Worm (Caenorhabditis elegans) whole organism, dauer: ENCODE measurements around the gene glo-1.

ENCODE experiments used
- unc-62 ChIP-seq: sonication (generic microtip); optimal IDR thresholded peaks from 2 replicates; lab custom pipeline; 2017; ENCODE audit warnings: missing biosample characterization, missing genetic modification reagents, missing genetic modification characterization

glo-1 gene

DNA sequence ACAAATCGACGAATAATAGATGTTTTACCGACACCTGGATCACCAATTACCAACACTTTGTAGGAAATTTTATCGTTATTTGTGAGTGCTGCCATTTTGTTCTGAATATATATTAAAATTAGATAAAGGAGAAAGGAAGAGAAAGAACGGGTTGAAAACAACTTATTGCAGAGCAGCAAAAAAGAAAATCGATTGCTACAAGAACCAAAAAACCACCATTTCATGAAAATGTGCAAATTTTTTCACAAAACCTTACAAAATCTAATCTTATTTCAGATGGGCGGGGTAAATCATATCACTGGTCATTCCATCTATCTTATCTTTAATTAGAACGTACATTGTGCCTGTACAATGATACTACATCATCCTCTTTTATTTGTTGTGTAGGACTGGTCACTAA lies at the start of gene glo-1:
Gene glo-1 (minus strand): TSS at position 101 of the 400 bp plus-strand sequence.
- no peak for TF ChIP-seq unc-62 (GFP tag; lab: Kevin White, UChicago)

DNA sequence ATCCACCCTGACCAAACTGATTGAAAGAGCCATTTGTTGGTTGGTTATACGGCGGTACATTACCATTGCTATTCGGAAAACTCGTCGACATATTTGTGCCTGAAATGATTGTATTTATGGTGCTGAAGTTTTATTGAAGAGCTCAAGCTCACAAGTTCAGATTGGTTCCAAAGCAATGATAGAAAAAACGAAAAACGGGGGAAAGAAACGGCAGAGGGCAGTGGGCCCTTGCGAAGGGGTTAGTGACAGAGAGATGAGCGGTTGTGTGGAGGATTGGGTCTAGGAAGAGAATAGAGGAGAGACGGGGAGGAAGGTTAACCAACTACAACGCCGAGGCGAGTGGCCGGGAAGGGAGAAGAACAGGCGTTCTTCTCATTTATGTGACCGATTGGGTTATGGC lies 49.4 kb upstream of the glo-1 start, which contains the start of gene nra-3:
Gene nra-3 (minus strand): TSS at position 101 of the 400 bp plus-strand sequence.
- no peak for TF ChIP-seq unc-62 (GFP tag; lab: Kevin White, UChicago)

DNA sequence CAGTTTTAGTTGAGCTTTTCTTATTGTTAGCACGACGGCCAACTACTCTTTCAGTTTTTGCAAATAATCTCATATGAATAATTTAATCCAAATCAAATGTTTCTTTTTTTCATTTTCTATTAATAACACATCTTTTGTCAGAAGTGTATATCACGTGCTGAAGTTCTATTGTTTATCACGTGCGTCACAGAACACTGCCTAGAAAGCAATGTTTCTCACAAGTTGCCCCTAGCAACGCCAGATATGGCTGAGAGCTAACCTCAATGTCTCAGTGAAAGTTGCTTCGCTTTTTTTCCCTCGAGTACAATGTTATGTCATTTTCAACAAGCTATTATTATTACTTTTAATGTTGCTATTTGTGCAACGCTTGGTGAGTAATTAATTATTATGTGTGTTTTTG lies 46.0 kb upstream of the glo-1 start:
- TF ChIP-seq unc-62 (GFP tag; lab: Kevin White, UChicago), result no peak

DNA sequence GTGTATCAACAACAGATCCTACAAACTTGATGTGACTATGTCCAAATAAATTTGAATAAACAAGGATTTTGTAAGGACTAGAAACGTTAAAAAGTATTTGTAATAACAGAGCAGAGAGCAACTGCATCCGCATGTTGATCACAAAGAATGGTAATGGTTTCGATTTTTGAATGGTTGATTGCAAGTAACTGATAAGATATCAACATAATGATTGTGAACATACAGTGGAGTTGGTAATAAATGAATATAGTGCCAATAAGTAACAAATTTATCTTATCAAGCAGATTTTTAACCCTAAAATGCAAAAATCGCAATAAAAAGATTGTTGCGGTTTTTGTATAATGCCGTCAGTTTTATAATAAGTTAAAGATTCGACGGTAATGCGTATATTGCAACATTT lies 43.0 kb upstream of the glo-1 start, which contains the start of gene ugt-23:
Gene ugt-23 (minus strand): TSS at position 212 of the 400 bp plus-strand sequence.
- no peak for TF ChIP-seq unc-62 (GFP tag; lab: Kevin White, UChicago)

DNA sequence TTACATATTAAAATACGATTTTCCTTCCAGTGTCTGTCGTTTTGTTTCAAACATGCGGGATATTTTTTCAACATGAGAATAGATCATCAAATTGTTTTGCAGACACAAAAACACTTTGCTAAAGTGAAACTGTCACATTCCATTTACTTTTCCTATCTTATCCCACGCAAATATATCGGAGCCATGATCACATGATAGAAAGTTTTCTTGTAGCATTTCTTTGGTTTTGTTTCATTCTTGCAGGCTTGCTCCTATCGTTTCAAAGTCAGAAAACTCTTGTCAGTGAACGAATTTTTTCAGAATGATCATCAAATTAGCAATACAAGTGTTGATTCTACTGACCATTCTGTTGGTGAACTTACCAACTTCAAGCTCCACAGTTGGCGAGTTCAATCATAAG lies 39.2 kb upstream of the glo-1 start, which contains the start of gene C17G1.2:
Gene C17G1.2 (plus strand): TSS at position 301 of the 400 bp plus-strand sequence.
- TF ChIP-seq unc-62 (GFP tag; lab: Kevin White, UChicago), result no peak

DNA sequence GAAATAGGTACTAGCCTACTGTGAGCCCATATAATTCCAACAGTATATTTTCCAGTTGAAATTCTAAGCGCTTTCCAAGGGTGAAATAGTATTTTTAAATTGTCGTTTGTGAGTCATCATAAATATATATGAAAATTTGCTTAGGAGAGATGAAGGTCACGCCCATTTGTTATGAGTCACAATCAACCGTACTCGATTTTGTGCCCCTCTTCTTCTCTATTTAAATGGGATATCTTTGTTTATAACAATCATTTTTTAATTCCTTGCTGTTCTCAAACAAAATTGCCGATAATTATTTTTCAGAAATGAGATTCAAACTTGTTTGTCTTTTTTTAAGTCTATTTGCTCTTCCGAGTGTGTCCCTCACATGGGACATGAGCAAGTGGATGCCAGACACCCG lies 37.0 kb upstream of the glo-1 start, which contains the start of gene folr-1:
Gene folr-1 (plus strand): TSS at position 301 of the 400 bp plus-strand sequence.
- no peak for TF ChIP-seq unc-62 (GFP tag; lab: Kevin White, UChicago)

DNA sequence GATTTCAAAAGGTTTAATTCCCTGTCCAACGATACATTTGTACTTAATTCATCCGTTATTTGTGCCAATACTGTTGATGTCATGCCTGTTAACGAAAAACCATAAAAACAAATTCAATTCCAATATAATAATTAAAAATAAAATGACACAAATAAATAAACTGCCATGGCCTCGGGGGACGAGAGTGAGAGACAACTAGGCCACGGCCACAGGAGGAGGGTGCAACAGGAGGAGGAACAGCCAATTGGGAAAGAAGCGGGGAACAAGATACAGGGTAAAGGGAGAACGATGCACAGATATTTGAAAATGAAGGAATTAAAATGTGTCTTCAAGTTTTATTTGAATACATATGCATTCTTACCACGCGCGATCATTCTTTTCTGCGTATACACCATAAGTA lies 35.4 kb upstream of the glo-1 start, which contains the start of gene F21G4.6:
Gene F21G4.6 (minus strand): TSS at position 87 of the 400 bp plus-strand sequence.
- no peak for TF ChIP-seq unc-62 (GFP tag; lab: Kevin White, UChicago)

DNA sequence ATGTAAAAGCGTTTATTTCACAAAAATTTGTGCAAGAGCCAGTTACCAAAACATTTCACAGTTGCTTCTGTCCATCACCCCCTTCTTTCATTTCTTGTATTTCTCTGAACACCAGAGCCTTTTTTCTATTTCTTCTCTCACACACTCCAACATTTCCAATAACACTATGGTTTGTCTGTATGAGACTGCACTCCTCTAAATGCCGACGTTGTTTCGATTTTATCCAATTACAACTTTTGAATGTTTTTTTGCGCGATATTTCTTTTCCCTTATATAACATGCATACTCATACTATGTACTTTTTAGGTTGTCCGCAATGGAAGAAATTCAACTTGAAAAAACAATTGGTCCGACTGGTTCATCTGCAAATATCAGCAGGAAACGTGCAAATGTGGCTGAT lies 23.8 kb upstream of the glo-1 start, which contains the start of gene F21G4.5:
Gene F21G4.5 (plus strand): TSS at position 301 of the 400 bp plus-strand sequence.
- no peak for TF ChIP-seq unc-62 (GFP tag; lab: Kevin White, UChicago)

DNA sequence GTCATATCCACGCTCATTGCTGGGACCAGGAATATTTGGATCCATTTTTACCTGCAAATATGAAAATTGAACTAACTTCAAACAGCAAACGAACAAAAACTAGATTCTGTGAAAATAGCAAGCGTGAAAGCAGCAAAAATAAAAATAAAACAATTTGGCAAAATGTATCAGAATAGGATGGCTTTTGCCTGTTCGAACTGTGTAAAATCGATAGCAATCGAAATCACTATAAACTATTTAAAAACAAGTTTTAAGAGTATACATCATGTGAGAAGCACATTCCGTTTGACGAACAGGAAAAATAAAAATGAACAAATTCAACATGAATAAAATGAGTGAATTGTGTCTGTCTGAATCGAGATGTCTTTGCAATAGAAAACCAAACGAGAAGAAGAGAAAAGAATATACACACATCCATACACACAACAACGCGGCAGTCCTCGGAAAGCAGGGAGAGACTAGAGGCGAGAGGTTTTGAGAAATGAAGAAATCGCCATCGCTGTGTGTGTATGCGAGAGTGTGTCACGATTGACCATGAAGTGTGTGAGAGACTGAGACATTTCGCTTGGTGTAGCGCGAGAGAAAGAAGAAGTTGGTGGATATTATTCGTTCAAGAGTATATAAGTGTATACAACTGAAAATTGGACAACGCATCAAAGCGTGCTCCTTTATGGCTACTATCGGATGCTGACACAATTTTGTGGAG lies 17.6 kb upstream of the glo-1 start, which contains the start of gene phf-34:
Gene phf-34 (minus strand): TSS at position 51 of the 706 bp plus-strand sequence.
- no peak for TF ChIP-seq unc-62 (GFP tag; lab: Kevin White, UChicago)

DNA sequence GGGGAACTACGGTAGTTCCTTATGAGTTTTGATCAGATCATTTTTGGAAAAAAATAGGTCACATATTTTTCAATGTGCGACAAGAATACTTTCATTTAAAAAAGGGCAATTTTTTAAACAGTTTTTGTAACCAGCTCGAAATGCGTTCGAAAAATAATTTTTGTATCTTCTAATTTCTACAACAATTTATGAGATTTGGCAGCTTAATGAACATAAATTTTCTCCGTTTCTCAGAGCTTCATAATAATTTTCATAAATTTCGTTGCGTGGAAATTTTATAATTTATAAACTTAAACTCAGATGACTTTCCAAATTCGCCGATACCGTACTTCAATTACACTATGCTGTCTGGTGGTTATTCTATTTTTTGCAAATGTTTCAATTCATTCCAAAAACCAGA lies 12.8 kb upstream of the glo-1 start, which contains the start of gene F21G4.3:
Gene F21G4.3 (plus strand): TSS at position 301 of the 400 bp plus-strand sequence.
- TF ChIP-seq unc-62 (GFP tag; lab: Kevin White, UChicago), result no peak

DNA sequence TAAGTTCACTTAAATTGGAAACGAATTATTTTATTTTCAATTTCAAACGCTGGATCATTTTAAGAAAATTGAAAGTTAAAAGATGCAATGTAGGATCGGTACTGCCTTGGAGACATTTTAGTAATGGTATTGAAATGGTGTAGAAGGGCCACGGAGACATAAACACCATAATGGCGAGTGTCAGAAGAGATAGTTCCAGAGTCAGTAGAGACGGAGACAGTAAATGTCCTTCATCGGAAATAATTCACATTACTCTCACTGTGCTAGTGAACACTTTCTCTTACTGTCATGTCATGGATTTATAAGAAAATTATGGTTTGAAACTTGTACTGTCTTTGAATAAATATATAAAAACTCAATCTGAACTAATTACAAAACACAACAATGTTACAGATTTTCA lies 11.1 kb upstream of the glo-1 start:
- TF ChIP-seq unc-62 (GFP tag; lab: Kevin White, UChicago), result no peak

DNA sequence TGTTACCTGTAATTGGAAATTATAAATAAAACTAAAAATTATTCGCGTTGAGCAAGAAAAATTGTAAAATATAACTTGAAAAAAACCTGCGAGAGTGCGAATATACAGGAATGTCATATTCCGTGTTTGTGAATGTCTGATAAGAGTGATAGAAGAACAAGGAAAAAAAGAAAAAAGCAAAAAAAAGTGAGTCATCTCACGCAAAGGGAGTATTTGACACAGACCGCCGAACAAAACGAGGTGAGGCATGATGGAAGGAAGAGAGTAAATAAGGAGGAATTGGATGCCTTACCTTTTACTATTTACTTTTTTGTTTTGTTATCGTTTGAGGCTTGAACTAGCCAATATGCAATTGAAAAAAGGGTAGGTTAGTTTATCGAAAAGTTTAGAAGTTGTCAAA lies 10.3 kb upstream of the glo-1 start, which contains the start of gene F21G4.1:
Gene F21G4.1 (minus strand): TSS at position 6 of the 400 bp plus-strand sequence.
- no peak for TF ChIP-seq unc-62 (GFP tag; lab: Kevin White, UChicago)

DNA sequence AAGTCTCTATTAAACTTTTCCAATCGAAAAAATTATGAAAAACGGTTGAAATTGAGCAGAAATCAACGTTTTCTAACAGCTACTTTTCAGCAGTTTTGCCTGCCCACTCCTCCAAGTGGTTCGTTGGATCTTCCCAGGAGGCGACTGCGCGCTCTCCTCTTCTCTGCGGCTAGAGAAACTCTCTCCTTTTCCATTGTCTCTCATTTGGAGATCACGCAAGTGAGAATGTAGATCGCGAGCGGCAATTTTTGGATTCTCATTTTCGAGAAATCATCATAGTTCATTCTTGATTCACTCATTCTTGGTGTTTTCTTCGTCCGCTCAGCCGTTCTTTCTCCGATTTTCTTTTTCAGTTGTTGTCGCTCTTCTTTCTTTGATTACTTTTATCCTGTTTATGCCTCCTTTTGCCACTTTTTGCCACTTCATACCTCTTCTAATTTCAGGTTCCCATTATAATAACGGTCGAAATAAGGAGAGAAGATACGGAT lies 1.9 kb upstream of the glo-1 start, which contains the start of gene mrp-4:
Gene mrp-4 (plus strand): TSS at position 438 of the 488 bp plus-strand sequence.
- TF ChIP-seq unc-62 (GFP tag; lab: Kevin White, UChicago), result no peak

DNA sequence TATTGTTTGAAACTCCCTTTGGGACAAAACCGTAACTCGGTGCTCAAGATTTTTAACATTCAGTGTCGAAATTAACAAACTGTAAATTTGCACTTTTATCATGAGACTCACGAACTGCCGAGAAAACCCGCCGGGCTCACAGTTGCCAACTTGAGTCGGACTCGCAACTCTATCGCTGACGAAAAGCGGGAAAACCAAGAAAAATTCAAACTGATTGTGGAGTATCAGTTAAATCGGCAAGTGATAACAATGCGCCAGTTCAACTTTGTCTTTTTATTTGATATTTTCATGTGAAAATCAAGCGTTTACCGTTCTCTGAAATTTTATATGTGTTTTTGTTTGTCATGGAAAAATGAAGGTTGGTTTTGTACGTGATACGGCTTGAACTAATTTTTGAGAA lies 560 bp upstream of the glo-1 start:
- TF ChIP-seq unc-62 (GFP tag; lab: Kevin White, UChicago), result no peak

DNA sequence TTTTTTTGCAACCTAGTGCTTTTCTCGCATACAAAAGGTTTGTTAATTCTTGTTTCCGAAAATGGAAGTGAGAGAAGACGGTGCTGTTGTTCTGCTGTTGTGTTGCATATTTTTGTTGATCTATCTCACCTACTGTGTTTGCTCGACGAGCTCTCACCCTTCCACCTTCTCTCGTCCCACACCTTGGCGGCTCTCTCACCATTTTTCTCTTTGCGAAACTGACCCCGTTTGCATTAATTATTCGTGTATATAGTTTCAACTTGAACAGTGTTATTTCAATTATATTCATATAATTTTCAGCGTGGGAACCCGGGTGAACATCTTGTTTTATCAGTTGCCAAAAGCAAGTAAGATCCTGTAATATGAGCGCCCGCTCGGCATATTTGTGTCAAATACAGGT lies 4.9 kb downstream of the glo-1 start, which contains the start of gene R07B1.9:
Gene R07B1.9 (plus strand): TSS at position 301 of the 400 bp plus-strand sequence.
- no peak for TF ChIP-seq unc-62 (GFP tag; lab: Kevin White, UChicago)

DNA sequence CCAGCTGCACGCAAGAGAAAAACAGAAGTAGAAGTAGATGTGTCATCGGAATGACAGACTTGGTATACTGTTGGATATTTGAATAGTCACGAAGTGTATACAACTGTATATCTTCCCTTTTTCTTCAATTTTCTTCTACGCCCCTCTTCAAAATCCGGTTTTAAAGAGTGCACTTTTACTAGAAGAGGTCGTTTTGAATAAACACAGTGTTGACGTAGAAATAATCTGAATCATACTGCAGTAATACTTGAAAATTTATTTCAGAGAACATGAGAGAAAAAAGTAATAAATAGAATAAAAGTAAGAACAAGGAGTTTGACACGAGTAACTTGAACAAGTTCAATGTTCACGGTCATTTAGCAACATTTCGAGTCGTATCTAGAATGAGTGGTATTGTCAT lies 9.5 kb downstream of the glo-1 start, which contains the start of gene R07B1.8:
Gene R07B1.8 (minus strand): TSS at position 101 of the 400 bp plus-strand sequence.
- no peak for TF ChIP-seq unc-62 (GFP tag; lab: Kevin White, UChicago)
